Fruit fly (Drosophila melanogaster) whole organism: ENCODE data around the gene Indy.

Source experiments
- CG8478 ChIP-seq: fragments of >200 bp; optimal IDR thresholded peaks from 2 replicates; lab custom pipeline; 2018; ENCODE audit warnings: inconsistent platforms
- Dll ChIP-seq: fragments of >200 bp; optimal IDR thresholded peaks from 2 replicates; lab custom pipeline; 2017
- EcR ChIP-seq, 2 experiments: fragments of >200 bp; optimal IDR thresholded peaks; 2 replicates each; lab custom pipeline; 2017; ENCODE audit warnings: missing biosample characterization in 2 of 2, missing genetic modification characterization in 2 of 2, missing genetic modification reagents in 2 of 2
- usp ChIP-seq: fragments of >200 bp; optimal IDR thresholded peaks from 2 replicates; lab custom pipeline; 2017; ENCODE audit warnings: missing biosample characterization, missing genetic modification characterization, mixed read lengths

DNA sequence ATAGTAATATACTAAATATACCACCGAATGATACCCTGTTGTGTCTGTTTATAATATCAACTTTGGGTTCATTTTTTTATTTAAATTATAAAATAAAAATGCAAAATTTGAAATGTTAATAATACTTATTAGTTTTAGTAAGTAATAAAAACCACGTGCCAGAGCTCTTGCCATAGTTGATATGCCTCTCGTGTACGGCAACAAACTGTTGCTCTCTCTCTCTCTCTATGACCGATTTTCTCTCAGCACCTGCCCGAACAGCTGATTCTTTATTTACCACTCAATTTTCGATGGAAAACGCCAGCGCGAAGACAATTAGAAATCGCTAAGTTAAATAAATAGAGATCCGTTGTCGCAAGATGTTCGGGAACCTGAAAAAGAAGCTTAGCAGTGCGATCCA, 21.5 kb upstream of the Indy start, which contains the start of gene Dysb:
- TF ChIP-seq EcR (GFP tag; optimal IDR thresholded peaks at IDR 0.05; lab: Kevin White, UChicago) (no peak), CG8478 (lab: Kevin White, UChicago) (no peak), usp (GFP tag; lab: Kevin White, UChicago) (no peak), Dll (lab: Kevin White, UChicago) (no peak)
